Fruit fly (Drosophila melanogaster): ENCODE data around the gene Sec16.

Gene Sec16

DNA sequence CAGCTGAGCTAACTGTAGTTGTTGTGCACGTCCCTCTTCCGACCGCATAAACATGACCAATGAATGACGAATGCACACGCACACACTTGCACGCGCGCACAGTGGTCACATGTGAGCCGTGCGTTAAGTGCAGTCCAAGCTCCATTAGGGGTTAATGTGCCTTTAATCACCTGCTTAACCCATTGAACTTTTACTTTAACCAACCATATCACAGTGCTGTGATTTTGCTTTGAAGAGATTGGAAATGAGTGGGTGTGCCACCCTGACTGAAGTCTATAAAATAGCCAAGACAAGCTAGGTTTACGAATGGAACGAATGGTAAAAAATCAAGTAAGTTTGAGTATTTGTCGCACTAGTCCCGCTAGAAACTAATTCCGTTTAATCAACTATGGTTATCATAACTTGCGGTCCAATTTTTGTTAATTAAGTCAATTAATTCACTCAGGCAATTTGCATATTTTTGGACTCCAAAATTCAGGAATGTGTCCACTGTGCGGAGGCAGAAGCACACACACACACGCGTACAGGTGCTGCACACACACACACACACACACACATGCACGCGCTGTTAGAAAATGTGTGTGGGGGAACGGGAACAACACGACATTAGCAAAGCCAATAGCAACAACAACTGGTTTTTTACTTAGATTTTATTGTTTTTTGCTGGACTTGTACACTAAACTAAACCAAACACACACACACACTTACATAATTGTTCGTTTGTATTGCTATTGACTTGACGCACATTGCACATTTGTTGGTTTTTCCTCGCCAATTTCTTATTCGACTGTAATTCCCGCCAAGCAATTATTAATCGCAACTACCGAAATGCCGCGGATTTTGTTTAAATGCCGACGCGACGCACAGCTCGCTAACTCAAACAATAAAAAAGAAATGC is 4.4 kb upstream of the Sec16 start (continued):
- TF ChIP-seq CG8359 (GFP tag; optimal IDR thresholded peaks at IDR 0.05; ENCODE audit: borderline replicate concordance) (no peak), Kr (GFP tag; optimal IDR thresholded peaks at IDR 0.05) (no peak), CG17612 (GFP tag; IDR thresholded peaks at IDR 0.05) (no peak), CG10366 (GFP tag; IDR thresholded peaks at IDR 0.05) (no peak), Poxn (GFP tag; IDR thresholded peaks at IDR 0.05) (no peak), Usf (GFP tag; optimal IDR thresholded peaks at IDR 0.05) (peak; percentile 18), CG1602 (GFP tag; optimal IDR thresholded peaks at IDR 0.05) (peak; percentile 22), CG13424 (tag; optimal IDR thresholded peaks at IDR 0.05) (peak; percentile 54), CG3407 (GFP tag; optimal IDR thresholded peaks at IDR 0.05) (peak; percentile 27), kay (GFP tag; optimal IDR thresholded peaks at IDR 0.05) (peak; percentile 77), Dbx (GFP tag; IDR thresholded peaks at IDR 0.05) (no peak), Neu2 (GFP tag; optimal IDR thresholded peaks at IDR 0.05; ENCODE audit: borderline replicate concordance) (no peak), CG10654 (GFP tag; optimal IDR thresholded peaks at IDR 0.05) (no peak), CG6654 (GFP tag; optimal IDR thresholded peaks at IDR 0.05) (peak; percentile 32), jing (GFP tag; optimal IDR thresholded peaks at IDR 0.05) (no peak), CG10321 (GFP tag; IDR thresholded peaks at IDR 0.05) (no peak), lab (GFP tag; optimal IDR thresholded peaks at IDR 0.05) (peak; percentile 28), CG30403 (GFP tag; optimal IDR thresholded peaks at IDR 0.05) (peak; percentile 70), Elba2 (GFP tag; optimal IDR thresholded peaks at IDR 0.05) (no peak), ac (GFP tag; optimal IDR thresholded peaks at IDR 0.05) (no peak), Oli (tag; optimal IDR thresholded peaks at IDR 0.05) (peak; percentile 72), lola (GFP tag; optimal IDR thresholded peaks at IDR 0.05) (peak in 1 of 3 experiments; percentile 68), Sry-β (GFP tag; optimal IDR thresholded peaks at IDR 0.05) (peak; percentile 2), CTCF (GFP tag; optimal IDR thresholded peaks at IDR 0.05) (no peak), pzg (GFP tag; optimal IDR thresholded peaks at IDR 0.05) (no peak), dpn (GFP tag; optimal IDR thresholded peaks at IDR 0.05) (peak; percentile 27 to 44), cwo (GFP tag; optimal IDR thresholded peaks at IDR 0.05) (peak; percentile 53), CG33213 (GFP tag; optimal IDR thresholded peaks at IDR 0.05) (no peak), CG13123 (GFP tag; optimal IDR thresholded peaks at IDR 0.05) (peak; percentile 27), stwl (tag; optimal IDR thresholded peaks at IDR 0.05) (no peak), wdn (GFP tag; IDR thresholded peaks at IDR 0.05) (no peak), gsb-n (tag; optimal IDR thresholded peaks at IDR 0.05) (peak; percentile 35), aop (GFP tag; IDR thresholded peaks at IDR 0.05) (no peak), D (optimal IDR thresholded peaks at IDR 0.05) (no peak), D (GFP tag; optimal IDR thresholded peaks at IDR 0.05) (peak; percentile 35), gcm (GFP tag; optimal IDR thresholded peaks at IDR 0.05) (peak; percentile 41), CG15479 (GFP tag; optimal IDR thresholded peaks at IDR 0.05) (peak; percentile 60), zfh1 (GFP tag; IDR thresholded peaks at IDR 0.05) (no peak), insv (GFP tag; optimal IDR thresholded peaks at IDR 0.05) (no peak), Awh (GFP tag; IDR thresholded peaks at IDR 0.05) (no peak), tin (GFP tag; optimal IDR thresholded peaks at IDR 0.05) (peak; percentile 46), CG5953 (GFP tag; IDR thresholded peaks at IDR 0.05) (no peak), CG43689 (GFP tag; IDR thresholded peaks at IDR 0.05) (no peak), Scr (GFP tag; IDR thresholded peaks at IDR 0.05; ENCODE audit: partially characterized antibody) (no peak), CG1647 (GFP tag; optimal IDR thresholded peaks at IDR 0.05) (no peak), so (GFP tag; IDR thresholded peaks at IDR 0.05) (no peak), CG3281 (GFP tag; optimal IDR thresholded peaks at IDR 0.05) (peak; percentile 29), vnd (GFP tag; IDR thresholded peaks at IDR 0.05; ENCODE audit: partially characterized antibody) (no peak), CG18619 (GFP tag; optimal IDR thresholded peaks at IDR 0.05) (peak; percentile 45)
